Fruit fly (Drosophila melanogaster) whole organism, prepupa: ENCODE measurements around the gene CG14634.

Source experiments
- Blimp-1 ChIP-seq: fragments of 200-800 bp; sonication (Bioruptor generic); optimal IDR thresholded peaks from 3 replicates; lab custom pipeline; 2017; ENCODE audit warnings: missing biosample characterization, missing genetic modification characterization, mild to moderate bottlenecking, moderate library complexity, missing genetic modification reagents
- CG16779 ChIP-seq: fragments of 200-800 bp; sonication (Bioruptor generic); optimal IDR thresholded peaks from 3 replicates; lab custom pipeline; 2017; ENCODE audit warnings: missing biosample characterization, mild to moderate bottlenecking, missing genetic modification characterization
- CG3032 ChIP-seq: fragments of 200-800 bp; optimal IDR thresholded peaks from 2 replicates; lab custom pipeline; 2019; ENCODE audit warnings: missing biosample characterization, mild to moderate bottlenecking, missing genetic modification characterization, moderate library complexity
- CG3919 ChIP-seq: fragments of 200-800 bp; sonication (Bioruptor generic); optimal IDR thresholded peaks from 3 replicates; lab custom pipeline; 2016; ENCODE audit warnings: missing biosample characterization, missing genetic modification characterization
- CG6163 ChIP-seq: fragments of 200-800 bp; sonication (Bioruptor generic); IDR thresholded peaks from 3 replicates; pipeline ENCODE4 v1.3.6; 2022; ENCODE audit warnings: missing biosample characterization, missing genetic modification characterization
- CG6276 ChIP-seq: fragments of 200-800 bp; sonication (Bioruptor generic); optimal IDR thresholded peaks from 2 replicates; lab custom pipeline; 2017; ENCODE audit warnings: missing biosample characterization, mild to moderate bottlenecking, missing genetic modification characterization
- CG7368 ChIP-seq: fragments of 200-800 bp; sonication (Bioruptor generic); optimal IDR thresholded peaks from 3 replicates; lab custom pipeline; 2016; ENCODE audit warnings: missing biosample characterization, missing genetic modification characterization
- Eip78C ChIP-seq: fragments of 200-800 bp; sonication (Bioruptor generic); peaks from one replicate; lab custom pipeline; 2016; ENCODE audit warnings: missing biosample characterization, missing genetic modification characterization
- Hr39 ChIP-seq: fragments of 200-800 bp; sonication (Bioruptor generic); optimal IDR thresholded peaks from 2 replicates; lab custom pipeline; 2016; ENCODE audit warnings: missing biosample characterization, missing genetic modification characterization
- Smox ChIP-seq: fragments of 200-800 bp; sonication (Bioruptor generic); optimal IDR thresholded peaks from 3 replicates; lab custom pipeline; 2016; ENCODE audit warnings: missing biosample characterization, missing genetic modification characterization
- Sox14 ChIP-seq: fragments of 200-800 bp; sonication (Bioruptor generic); optimal IDR thresholded peaks from 3 replicates; lab custom pipeline; 2016; ENCODE audit warnings: missing biosample characterization, missing genetic modification characterization
- achi ChIP-seq: fragments of 200-800 bp; sonication (Bioruptor generic); optimal IDR thresholded peaks from 3 replicates; lab custom pipeline; 2016; ENCODE audit warnings: missing biosample characterization, missing genetic modification characterization
- acj6 ChIP-seq: fragments of 200-800 bp; sonication (Bioruptor generic); optimal IDR thresholded peaks from 3 replicates; lab custom pipeline; 2016; ENCODE audit warnings: missing biosample characterization, missing genetic modification characterization
- fkh ChIP-seq: fragments of 200-800 bp; sonication (Bioruptor generic); optimal IDR thresholded peaks from 3 replicates; lab custom pipeline; 2017; ENCODE audit warnings: missing biosample characterization, mild to moderate bottlenecking, missing genetic modification characterization, moderate library complexity
- ss ChIP-seq, 2 experiments: fragments of 200-800 bp; sonication (Bioruptor generic); optimal IDR thresholded peaks; 2 replicates in 1 of 2; 3 replicates in 1 of 2; lab custom pipeline; 2017 to 2018; ENCODE audit warnings: mild to moderate bottlenecking in 2 of 2, missing biosample characterization in 2 of 2, missing genetic modification characterization in 2 of 2, moderate library complexity in 1 of 2

Gene CG14634

DNA sequence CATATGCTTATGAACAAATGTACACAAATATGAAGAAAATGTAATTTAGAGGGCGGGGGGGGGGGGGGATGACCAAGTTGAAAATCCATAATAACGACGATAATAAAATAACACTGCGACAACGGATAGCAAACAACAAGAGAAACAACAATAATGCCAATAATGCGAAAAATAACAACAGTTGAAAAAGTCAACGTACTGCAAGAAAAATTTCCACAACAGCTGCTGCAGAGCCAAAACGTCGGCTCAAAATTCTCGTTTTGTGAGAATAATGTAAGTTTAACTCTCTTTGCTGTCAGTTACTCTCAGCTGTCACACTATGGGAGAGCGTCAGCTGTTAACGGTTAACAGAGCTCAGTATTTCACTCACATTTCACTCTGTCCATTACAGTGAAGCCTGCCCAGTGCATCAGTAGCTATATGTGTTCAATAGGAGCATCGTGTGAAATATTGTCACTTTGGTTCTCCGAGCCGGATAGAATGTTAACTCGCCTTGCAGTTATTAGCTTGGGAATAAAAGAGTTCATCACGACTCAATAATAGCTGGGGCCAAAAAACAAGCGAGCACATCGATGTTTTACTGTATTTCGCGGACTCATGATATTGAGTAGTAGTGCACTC is 38.4 kb downstream of the CG14634 start (continued):
- TF ChIP-seq Smox (peak; percentile 92), Sox14 (GFP tag; lab: Kevin White, UChicago) (peak; percentile 95), fkh (GFP tag; lab: Kevin White, UChicago) (no peak), CG3919 (GFP tag; lab: Kevin White, UChicago) (peak; percentile 92), Eip78C (GFP tag; lab: Kevin White, UChicago) (peak; percentile 98), CG7368 (GFP tag; lab: Kevin White, UChicago) (peak; percentile 95), CG6276 (GFP tag; lab: Kevin White, UChicago) (peak; percentile 92), CG6163 (GFP tag; lab: Robert Waterston, UW) (peak; percentile 94), CG16779 (tag; lab: Kevin White, UChicago) (peak; percentile 82)

DNA sequence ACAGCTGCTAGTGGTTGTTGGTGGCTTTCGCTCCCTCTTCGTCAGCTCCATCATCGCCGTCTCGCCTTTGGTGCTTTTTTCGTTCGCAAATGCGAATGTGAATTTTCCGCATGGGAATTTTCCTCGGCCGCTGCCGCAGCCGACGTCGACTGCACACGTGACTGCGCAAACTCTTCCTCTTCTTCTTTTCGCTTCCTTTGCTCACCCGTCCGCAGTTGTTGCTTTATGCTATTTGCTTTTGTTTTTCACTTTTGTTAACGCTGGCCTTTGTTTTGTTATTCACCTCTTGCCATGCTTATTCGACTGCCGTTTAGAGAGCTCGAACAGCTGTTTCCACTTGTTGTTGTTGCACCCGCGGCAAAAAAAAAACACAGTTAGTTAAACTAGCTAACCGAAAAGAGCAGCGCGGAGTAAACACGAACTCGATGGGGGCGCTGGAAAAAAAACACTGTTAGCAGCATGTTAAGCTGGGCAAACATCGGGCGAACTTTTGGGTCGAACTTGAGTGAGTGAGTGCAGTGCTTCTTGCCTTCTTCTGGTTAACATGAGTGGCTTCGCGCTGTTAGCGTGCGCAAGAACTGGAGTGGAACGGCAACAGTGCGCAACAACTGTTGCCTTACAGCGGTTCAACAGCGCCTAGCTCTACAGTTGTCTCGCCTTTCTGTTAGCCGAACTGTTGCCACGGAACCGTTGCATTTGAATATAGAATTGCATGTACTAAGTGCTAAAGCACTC is 46.5 kb downstream of the CG14634 start:
- TF ChIP-seq Hr39 (GFP tag; lab: Kevin White, UChicago) (no peak), Smox (no peak), CG3032 (tag; lab: Kevin White, UChicago) (no peak), CG7368 (GFP tag; lab: Kevin White, UChicago) (no peak), ss (GFP tag; optimal IDR thresholded peaks at IDR 0.05; lab: Kevin White, UChicago) (peak in 1 of 2 experiments; percentile 47), acj6 (GFP tag; lab: Kevin White, UChicago) (no peak), Blimp-1 (GFP tag; lab: Kevin White, UChicago) (no peak), achi (GFP tag; lab: Kevin White, UChicago) (no peak)
